Fruit fly (Drosophila melanogaster): ENCODE results near the gene CG15537.

- no peak for TF ChIP-seq Sox14 (GFP tag; optimal IDR thresholded peaks at IDR 0.05)
- TF ChIP-seq CG15336 (GFP tag; IDR thresholded peaks at IDR 0.05), result no peak
- TF ChIP-seq ss (GFP tag; optimal IDR thresholded peaks at IDR 0.05), result peak in 1 of 2 experiments; percentile 64
- TF ChIP-seq Lpt (GFP tag; optimal IDR thresholded peaks at IDR 0.05), result no peak
- no peak for TF ChIP-seq CG6792 (GFP tag; optimal IDR thresholded peaks at IDR 0.05)
- TF ChIP-seq Eip75B (GFP tag; optimal IDR thresholded peaks at IDR 0.05), result no peak
- TF ChIP-seq CG8632 (GFP tag; optimal IDR thresholded peaks at IDR 0.05), result no peak
- TF ChIP-seq Hr4 (GFP tag; optimal IDR thresholded peaks at IDR 0.05), result no peak
- no peak for TF ChIP-seq cyc (GFP tag; optimal IDR thresholded peaks at IDR 0.05)
- no peak for TF ChIP-seq CG10669 (GFP tag; optimal IDR thresholded peaks at IDR 0.05)
- no peak for TF ChIP-seq esn (GFP tag; optimal IDR thresholded peaks at IDR 0.05)
Measured at dm6 chr3R:30474667-30475213, 31.3 kb upstream of the CG15537 start.

Measured in whole organism, prepupa.